Worm (Caenorhabditis elegans): ENCODE measurements around the gene cyn-11.

ce11 chrII:8730281-8730680, 14.2 kb upstream of the cyn-11 start:
- no peak for TF ChIP-seq nhr-47 (tag; optimal IDR thresholded peaks at IDR 0.05)
- TF ChIP-seq egl-27 (tag; optimal IDR thresholded peaks at IDR 0.05): no peak
- TF ChIP-seq mdl-1 (tag; optimal IDR thresholded peaks at IDR 0.05): no peak
- no peak for TF ChIP-seq ama-1 (optimal IDR thresholded peaks at IDR 0.05)
- no peak for TF ChIP-seq nhr-237 (tag; optimal IDR thresholded peaks at IDR 0.05)
- no peak for TF ChIP-seq alr-1 (tag; optimal IDR thresholded peaks at IDR 0.05; ENCODE audit: borderline replicate concordance)
- no peak for TF ChIP-seq ets-5 (GFP tag; IDR thresholded peaks at IDR 0.05)
- no peak for TF ChIP-seq zag-1 (tag; optimal IDR thresholded peaks at IDR 0.05)
